Fruit fly (Drosophila melanogaster): ENCODE measurements around the gene CanA-14F.

The CanA-14F gene

dm6 chrX:16540802-16541346 lies 46.1 kb downstream of the CanA-14F start, which contains the start of gene CG9903:
Gene CG9903 (minus strand): TSS chrX:16540852.
- TF ChIP-seq insv (optimal IDR thresholded peaks at IDR 0.05), result no peak
- TF ChIP-seq Myc (optimal IDR thresholded peaks at IDR 0.05), result no peak
- TF ChIP-seq h (optimal IDR thresholded peaks at IDR 0.05), result no peak
- TF ChIP-seq Sin3A (optimal IDR thresholded peaks at IDR 0.05), result no peak
- TF ChIP-seq ttk (optimal IDR thresholded peaks at IDR 0.05), result no peak
- TF ChIP-seq psq (optimal IDR thresholded peaks at IDR 0.05), result no peak

dm6 chrX:16533046-16533496 lies 53.9 kb downstream of the CanA-14F start, which contains the start of gene para:
Gene para (minus strand): TSS chrX:16533096.
- TF ChIP-seq Sin3A (optimal IDR thresholded peaks at IDR 0.05), result no peak

- TF ChIP-seq Myc (optimal IDR thresholded peaks at IDR 0.05), result no peak
- TF ChIP-seq insv (optimal IDR thresholded peaks at IDR 0.05), result no peak
- no peak for TF ChIP-seq Sin3A (optimal IDR thresholded peaks at IDR 0.05)
- TF ChIP-seq ttk (optimal IDR thresholded peaks at IDR 0.05), result no peak
- TF ChIP-seq h (optimal IDR thresholded peaks at IDR 0.05), result no peak
- no peak for TF ChIP-seq psq (optimal IDR thresholded peaks at IDR 0.05)
Measured at dm6 chrX:16527203-16527602, 59.8 kb downstream of the CanA-14F start.

dm6 chrX:16526084-16526734 lies 60.8 kb downstream of the CanA-14F start:
- TF ChIP-seq ttk (optimal IDR thresholded peaks at IDR 0.05) (no peak), insv (optimal IDR thresholded peaks at IDR 0.05) (no peak), Myc (optimal IDR thresholded peaks at IDR 0.05) (no peak), psq (optimal IDR thresholded peaks at IDR 0.05) (no peak), h (optimal IDR thresholded peaks at IDR 0.05) (no peak), Sin3A (optimal IDR thresholded peaks at IDR 0.05) (no peak)

dm6 chrX:16525315-16525714 lies 61.7 kb downstream of the CanA-14F start, which contains the start of gene Cnx14D:
Gene Cnx14D (minus strand): TSS chrX:16525415.
- TF ChIP-seq h (optimal IDR thresholded peaks at IDR 0.05) (no peak), Myc (optimal IDR thresholded peaks at IDR 0.05) (no peak)
